Worm (Caenorhabditis elegans): ENCODE measurements around the gene Y75B8A.39.
A peak's percentile ranks its signal among the peaks of the same experiment; 100 is the strongest.

The Y75B8A.39 gene

ce11 chrIII:12312886-12313285 is at the start of gene Y75B8A.39:
Gene Y75B8A.39, plus strand, starts transcription at chrIII:12313186.
- no peak for TF ChIP-seq hmg-20 (GFP tag; IDR thresholded peaks at IDR 0.05)
- TF ChIP-seq zfh-2 (GFP tag; conservative IDR thresholded peaks at IDR 0.05), result no peak
- no peak for TF ChIP-seq cebp-1 (GFP tag; IDR thresholded peaks at IDR 0.05)
- TF ChIP-seq cebp-1 (tag; optimal IDR thresholded peaks at IDR 0.05), result peak; percentile 81
- TF ChIP-seq K12H6.12 (tag; optimal IDR thresholded peaks at IDR 0.05), result no peak

DNA sequence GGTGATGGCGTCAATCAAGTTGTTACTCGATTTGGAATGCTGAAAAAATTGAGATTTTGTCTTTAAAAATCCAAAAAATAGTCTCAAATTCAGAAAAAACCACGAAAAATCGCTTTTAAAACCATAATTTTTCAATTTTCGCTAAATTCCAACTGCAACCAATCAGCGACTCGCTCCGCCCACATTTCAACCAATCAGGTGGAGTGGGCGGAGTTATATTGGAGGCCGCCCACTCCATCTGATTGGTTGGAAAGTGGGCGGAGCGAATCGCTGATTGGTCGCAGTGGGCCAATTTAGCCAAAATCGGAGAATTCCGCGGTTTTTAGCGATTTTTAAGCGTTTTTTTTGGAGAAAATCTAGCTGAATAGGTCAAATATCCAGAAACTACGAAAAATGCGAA is 43.2 kb upstream of the Y75B8A.39 start:
- TF ChIP-seq unc-130 (GFP tag; optimal IDR thresholded peaks at IDR 0.05) (no peak), nfyb-1 (GFP tag; IDR thresholded peaks at IDR 0.05) (peak; percentile 41; the same call in 1 of the 2 replicates), nhr-90 (tag; optimal IDR thresholded peaks at IDR 0.05) (no peak)

ce11 chrIII:12270391-12270790 is 42.6 kb upstream of the Y75B8A.39 start:
- peak; percentile 30; the same call in 1 of the 2 replicates for TF ChIP-seq nfyb-1 (GFP tag; IDR thresholded peaks at IDR 0.05)
- no peak for TF ChIP-seq efl-1 (GFP tag; optimal IDR thresholded peaks at IDR 0.05)

DNA sequence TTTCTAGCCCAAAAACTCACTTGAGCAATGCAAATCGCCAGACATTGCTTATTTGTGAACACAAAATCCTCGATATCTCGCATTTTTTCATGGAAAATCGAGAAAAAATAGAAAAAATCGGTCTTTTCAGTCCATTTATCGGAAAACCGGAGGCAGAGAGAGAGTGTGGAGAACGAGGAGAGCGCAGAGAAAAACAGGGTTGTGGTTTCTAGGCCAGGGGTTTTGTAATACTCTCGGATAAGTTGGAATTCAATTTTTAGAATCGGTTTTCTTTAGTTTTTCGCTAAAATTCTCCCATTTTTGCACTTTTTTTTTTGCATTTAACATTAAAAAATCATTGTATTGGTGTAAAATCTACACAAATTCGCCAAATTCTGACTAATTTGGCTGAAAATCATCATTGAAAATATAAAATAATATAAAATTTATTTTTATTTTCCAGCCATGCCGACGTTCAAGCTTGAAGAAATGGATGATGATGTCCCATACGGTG is 39.3 kb upstream of the Y75B8A.39 start, which contains the start of the genes Y75B8A.24 and Y75B8A.25:
Gene Y75B8A.24 (minus strand): TSS at position 155 of the 493 bp plus-strand sequence.
Gene Y75B8A.25 (plus strand): TSS at position 443 of the 493 bp plus-strand sequence.
- TF ChIP-seq unc-62 (GFP tag; optimal IDR thresholded peaks at IDR 0.05), result no peak
- TF ChIP-seq ceh-40 (GFP tag; IDR thresholded peaks at IDR 0.05), result no peak
- TF ChIP-seq F57C9.4 (tag; optimal IDR thresholded peaks at IDR 0.05), result no peak
- TF ChIP-seq unc-130 (GFP tag; optimal IDR thresholded peaks at IDR 0.05), result peak; percentile 66
- peak; percentile 26 for TF ChIP-seq snpc-3.4 (tag; optimal IDR thresholded peaks at IDR 0.05)
- peak; percentile 53 for TF ChIP-seq ceh-91 (GFP tag; IDR thresholded peaks at IDR 0.05)
- no peak for TF ChIP-seq zfh-2 (GFP tag; conservative IDR thresholded peaks at IDR 0.05)
- no peak for TF ChIP-seq nfya-1 (tag; optimal IDR thresholded peaks at IDR 0.05; ENCODE audit: borderline replicate concordance, insufficient read depth)
- TF ChIP-seq hmg-1.2 (GFP tag; IDR thresholded peaks at IDR 0.05), result peak; percentile 98
- peak; percentile 9 for TF ChIP-seq efl-1 (GFP tag; optimal IDR thresholded peaks at IDR 0.05)
- no peak for TF ChIP-seq cebp-2 (GFP tag; IDR thresholded peaks at IDR 0.05)
- TF ChIP-seq pbrm-1 (GFP tag; IDR thresholded peaks at IDR 0.05), result peak; percentile 71; the same call in 1 of the 2 replicates
- peak; percentile 81 for TF ChIP-seq mcd-1 (GFP tag; IDR thresholded peaks at IDR 0.05)
- TF ChIP-seq snpc-1.3 (tag; optimal IDR thresholded peaks at IDR 0.05; ENCODE audit: insufficient read depth), result peak; percentile 6
- TF ChIP-seq lin-54 (GFP tag; optimal IDR thresholded peaks at IDR 0.05), result peak; percentile 69
- no peak for TF ChIP-seq Y53F4B.3 (GFP tag; IDR thresholded peaks at IDR 0.05)
- TF ChIP-seq madf-6 (GFP tag; IDR thresholded peaks at IDR 0.05), result peak; percentile 78
- TF ChIP-seq attf-3 (GFP tag; conservative IDR thresholded peaks at IDR 0.05), result peak; percentile 22; the same call in 1 of the 2 replicates
- TF ChIP-seq rcor-1 (GFP tag; IDR thresholded peaks at IDR 0.05), result peak; percentile 66
- peak; percentile 23 for TF ChIP-seq F49E8.2 (tag; optimal IDR thresholded peaks at IDR 0.05; ENCODE audit: insufficient read depth)
- no peak; the same call in 1 of the 2 replicates for TF ChIP-seq madf-8 (GFP tag; conservative IDR thresholded peaks at IDR 0.05)
- peak; percentile 39 for TF ChIP-seq tbp1 (GFP tag; optimal IDR thresholded peaks at IDR 0.05)
- TF ChIP-seq gei-17 (GFP tag; optimal IDR thresholded peaks at IDR 0.05), result no peak
- peak; percentile 70 for TF ChIP-seq dox-1 (GFP tag; IDR thresholded peaks at IDR 0.05)
- peak; percentile 44 for TF ChIP-seq madf-10 (tag; optimal IDR thresholded peaks at IDR 0.05)
- no peak for TF ChIP-seq mxl-1 (tag; optimal IDR thresholded peaks at IDR 0.05)
- TF ChIP-seq hlh-26 (GFP tag; conservative IDR thresholded peaks at IDR 0.05), result no peak
- TF ChIP-seq dpl-1 (GFP tag; optimal IDR thresholded peaks at IDR 0.05), result no peak
- TF ChIP-seq nfyb-1 (GFP tag; IDR thresholded peaks at IDR 0.05), result peak; percentile 74
- no peak for TF ChIP-seq mes-4 (tag; optimal IDR thresholded peaks at IDR 0.05)
- peak; percentile 39 for TF ChIP-seq lsl-1 (GFP tag; optimal IDR thresholded peaks at IDR 0.05)
- 0 out of 2 replicates have a peak, but pooled peaks have one; percentile 12 for TF ChIP-seq lir-1 (GFP tag; conservative IDR thresholded peaks at IDR 0.05)
- TF ChIP-seq Y53G8AR.9 (GFP tag; conservative IDR thresholded peaks at IDR 0.05), result 0 out of 2 replicates have a peak, but pooled peaks have one; percentile 37
- peak; percentile 54; the same call in 1 of the 2 replicates for TF ChIP-seq D2030.7 (GFP tag; IDR thresholded peaks at IDR 0.05)
- no peak for TF ChIP-seq T26A5.8 (tag; optimal IDR thresholded peaks at IDR 0.05)
- TF ChIP-seq xnd-1 (tag; optimal IDR thresholded peaks at IDR 0.05), result peak; percentile 25
- TF ChIP-seq Y67H2A.10 (GFP tag; conservative IDR thresholded peaks at IDR 0.05), result no peak
- no peak for TF ChIP-seq K12H6.12 (tag; optimal IDR thresholded peaks at IDR 0.05)

Measured in whole organism, young adult.